Fruit fly (Drosophila melanogaster): Measurements from ENCODE around the gene CRMP.

Gene CRMP

DNA sequence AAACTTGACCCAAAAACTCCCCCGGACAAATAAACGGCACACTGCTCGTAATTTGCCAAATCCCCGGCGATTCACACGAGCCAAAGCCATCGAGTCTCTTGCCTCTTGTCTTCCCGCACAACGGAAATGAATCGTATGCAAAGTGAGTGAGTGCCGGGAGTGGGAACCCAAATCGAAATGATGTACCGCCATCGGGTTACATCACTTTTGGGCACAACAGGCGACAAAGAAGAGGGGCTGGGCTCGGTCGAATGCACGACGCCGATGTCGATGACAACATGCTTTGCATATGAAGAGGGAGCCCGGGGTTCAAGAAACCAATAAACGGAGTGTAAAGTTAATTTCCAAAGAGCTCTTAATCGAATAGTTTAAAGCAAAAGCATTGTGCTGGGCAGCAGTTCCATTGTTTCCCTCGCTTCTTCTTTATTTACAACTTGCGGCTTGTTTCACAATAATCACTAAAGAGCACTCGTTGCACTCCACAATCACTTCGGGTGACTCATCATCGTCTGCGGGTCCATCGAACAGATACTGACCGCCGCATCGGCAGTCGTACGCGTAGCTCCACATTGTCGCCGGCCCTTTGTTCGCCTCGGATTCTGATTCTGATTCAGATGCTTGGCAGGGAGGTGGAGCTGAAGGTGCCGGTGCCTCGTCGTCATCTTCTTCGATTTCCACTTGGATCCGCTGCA lies 51.0 kb downstream of the CRMP start (continued):
- no peak for TF ChIP-seq Ets96B (tag; optimal IDR thresholded peaks at IDR 0.05)
- no peak for TF ChIP-seq Hr4 (GFP tag; optimal IDR thresholded peaks at IDR 0.05)
- TF ChIP-seq achi (GFP tag; optimal IDR thresholded peaks at IDR 0.05), result no peak
- no peak for TF ChIP-seq dac (GFP tag; optimal IDR thresholded peaks at IDR 0.05)
- peak; percentile 28 for TF ChIP-seq CG3919 (GFP tag; optimal IDR thresholded peaks at IDR 0.05)
- TF ChIP-seq Sox14 (GFP tag; optimal IDR thresholded peaks at IDR 0.05), result peak; percentile 85
- TF ChIP-seq Sox15 (GFP tag; optimal IDR thresholded peaks at IDR 0.05), result no peak
- TF ChIP-seq Met (GFP tag; optimal IDR thresholded peaks at IDR 0.05), result no peak
- peak; percentile 19 for TF ChIP-seq Eip75B (GFP tag; optimal IDR thresholded peaks at IDR 0.05)
- peak; percentile 26; the same call in 1 of the 2 replicates for TF ChIP-seq CG15336 (GFP tag; IDR thresholded peaks at IDR 0.05)

- TF ChIP-seq Eip78C (GFP tag) (peak; percentile 18), net (GFP tag; optimal IDR thresholded peaks at IDR 0.05) (no peak), salr (GFP tag; optimal IDR thresholded peaks at IDR 0.05) (no peak), svp (GFP tag) (peak; percentile 91)
Measured at dm6 chr3R:5622406-5622752, 51.5 kb downstream of the CRMP start.

DNA sequence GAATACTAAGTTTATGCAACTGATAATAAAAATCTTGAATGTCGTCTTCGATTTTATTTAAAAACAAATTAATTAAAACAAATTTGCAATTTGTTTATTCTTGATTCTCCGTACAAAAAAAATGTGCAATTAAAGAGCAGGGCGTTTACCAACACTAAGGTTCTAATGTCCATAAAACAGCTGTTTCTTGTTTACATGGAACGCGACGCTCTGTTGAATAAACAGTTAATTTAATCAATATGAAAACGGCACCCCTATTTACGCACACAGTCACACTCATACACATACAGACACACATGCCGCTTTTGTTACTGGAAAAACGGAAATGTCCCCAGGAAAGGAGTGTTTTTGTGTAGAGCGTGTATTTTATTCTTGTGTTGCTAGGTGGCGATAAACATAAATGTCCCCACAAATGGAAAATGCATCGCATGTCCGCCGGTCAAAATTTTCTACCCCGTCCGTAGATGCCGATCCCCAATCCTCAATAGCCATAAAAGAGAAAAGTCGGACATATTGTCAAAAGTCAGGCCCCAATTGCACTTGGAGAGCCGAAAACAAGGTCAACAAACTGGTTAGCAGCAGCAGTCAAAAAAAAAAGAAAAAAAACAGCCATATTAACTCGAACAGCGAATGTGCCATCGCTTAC lies 52.2 kb downstream of the CRMP start:
- TF ChIP-seq acj6 (GFP tag; optimal IDR thresholded peaks at IDR 0.05), result no peak
- TF ChIP-seq CG3919 (GFP tag; optimal IDR thresholded peaks at IDR 0.05), result no peak
- TF ChIP-seq achi (GFP tag; optimal IDR thresholded peaks at IDR 0.05), result peak; percentile 11
- peak; percentile 4 for TF ChIP-seq CG8632 (GFP tag; optimal IDR thresholded peaks at IDR 0.05)
- peak in 1 of 2 experiments; percentile 31 for TF ChIP-seq ss (GFP tag; optimal IDR thresholded peaks at IDR 0.05)
- TF ChIP-seq Eip93F (GFP tag; optimal IDR thresholded peaks at IDR 0.05), result no peak
- peak; percentile 48 for TF ChIP-seq Met (GFP tag; optimal IDR thresholded peaks at IDR 0.05)
- TF ChIP-seq fkh (GFP tag; optimal IDR thresholded peaks at IDR 0.05), result peak; percentile 98
- TF ChIP-seq spab (GFP tag; optimal IDR thresholded peaks at IDR 0.05), result peak; percentile 8
- peak; percentile 21 for TF ChIP-seq CG6808 (GFP tag; optimal IDR thresholded peaks at IDR 0.05)
- TF ChIP-seq CG10669 (GFP tag; optimal IDR thresholded peaks at IDR 0.05), result peak; percentile 29
- TF ChIP-seq CG6854 (GFP tag; optimal IDR thresholded peaks at IDR 0.05), result no peak
- TF ChIP-seq cyc (GFP tag; optimal IDR thresholded peaks at IDR 0.05), result no peak
- peak; percentile 34 for TF ChIP-seq esn (GFP tag; optimal IDR thresholded peaks at IDR 0.05)
- no peak for TF ChIP-seq Gug (GFP tag; IDR thresholded peaks at IDR 0.05)
- TF ChIP-seq fd59A (GFP tag; optimal IDR thresholded peaks at IDR 0.05), result peak; percentile 8
- peak; percentile 33 for TF ChIP-seq CG6792 (GFP tag; optimal IDR thresholded peaks at IDR 0.05)
- no peak for TF ChIP-seq Blimp-1 (GFP tag; optimal IDR thresholded peaks at IDR 0.05)
- peak; percentile 35 for TF ChIP-seq Sox102F (GFP tag; optimal IDR thresholded peaks at IDR 0.05)
- TF ChIP-seq CG1621 (tag; optimal IDR thresholded peaks at IDR 0.05), result peak; percentile 31
- no peak for TF ChIP-seq CG34406 (GFP tag; optimal IDR thresholded peaks at IDR 0.05)
- TF ChIP-seq CG16779 (tag; optimal IDR thresholded peaks at IDR 0.05), result peak; percentile 28
- peak; percentile 74 for TF ChIP-seq Eip78C (GFP tag)
- peak; percentile 18 for TF ChIP-seq pdm3 (GFP tag; optimal IDR thresholded peaks at IDR 0.05)
- TF ChIP-seq lz (GFP tag; optimal IDR thresholded peaks at IDR 0.05), result peak; percentile 14
- peak; percentile 47 for TF ChIP-seq topi (GFP tag; optimal IDR thresholded peaks at IDR 0.05)
- TF ChIP-seq Lpt (GFP tag; optimal IDR thresholded peaks at IDR 0.05), result no peak
- peak; percentile 29 for TF ChIP-seq Hr4 (GFP tag; optimal IDR thresholded peaks at IDR 0.05)
- no peak for TF ChIP-seq Sox14 (GFP tag; optimal IDR thresholded peaks at IDR 0.05)
- no peak for TF ChIP-seq CG9139 (GFP tag; optimal IDR thresholded peaks at IDR 0.05)
- peak; percentile 67 for TF ChIP-seq vri (GFP tag; optimal IDR thresholded peaks at IDR 0.05)
- no peak for TF ChIP-seq CG6276 (GFP tag; optimal IDR thresholded peaks at IDR 0.05)
